ENCODE assay signal across 5 fruit fly cellular contexts in genomic region chr3R:21660054-21660453, dm6.
A peak's percentile ranks its signal among the peaks of the same experiment; 100 is the strongest.
TF ChIP-seq lines count a peak whose summit lies in the region.

No protein-coding gene starts in this region.

- TF ChIP-seq CTCF in whole organism, embryonic (GFP tag; optimal IDR thresholded peaks at IDR 0.05; lab: Kevin White, UChicago): no peak

TF ChIP-seq in whole organism, adult, 20 proteins besides CTCF, POLR2A, EP300 and RAD21:
- TF ChIP-seq Hr96 (GFP tag; optimal IDR thresholded peaks at IDR 0.05; lab: Kevin White, UChicago) (no peak), Mnt (GFP tag; optimal IDR thresholded peaks at IDR 0.05; lab: Kevin White, UChicago) (no peak), pad (GFP tag; optimal IDR thresholded peaks at IDR 0.05; lab: Kevin White, UChicago) (no peak), CG12768 (GFP tag; optimal IDR thresholded peaks at IDR 0.05; lab: Kevin White, UChicago) (no peak), ovo (GFP tag; optimal IDR thresholded peaks at IDR 0.05; lab: Kevin White, UChicago) (no peak), toe (GFP tag; optimal IDR thresholded peaks at IDR 0.05; lab: Kevin White, UChicago) (no peak), CG33017 (tag; optimal IDR thresholded peaks at IDR 0.05; lab: Kevin White, UChicago) (no peak), cnc (optimal IDR thresholded peaks at IDR 0.05; lab: Kevin White, UChicago) (no peak), tj (GFP tag; optimal IDR thresholded peaks at IDR 0.05; lab: Kevin White, UChicago) (peak; percentile 70)

TF ChIP-seq in whole organism, embryonic, 481 proteins besides CTCF, POLR2A, EP300 and RAD21 (continues in another document):
- TF ChIP-seq CG17385 (GFP tag; optimal IDR thresholded peaks at IDR 0.05; lab: Kevin White, UChicago) (peak; percentile 89), CG10366 (GFP tag; IDR thresholded peaks at IDR 0.05; lab: Robert Waterston, UW) (no peak), Xbp1 (GFP tag; optimal IDR thresholded peaks at IDR 0.05; lab: Kevin White, UChicago) (no peak), Fer1 (GFP tag; optimal IDR thresholded peaks at IDR 0.05; lab: Kevin White, UChicago) (no peak), sd (tag; optimal IDR thresholded peaks at IDR 0.05; lab: Kevin White, UChicago) (peak; percentile 54), twi (tag; optimal IDR thresholded peaks at IDR 0.05; lab: Kevin White, UChicago) (peak; percentile 36), CG11723 (GFP tag; optimal IDR thresholded peaks at IDR 0.05; lab: Kevin White, UChicago) (no peak), Tbp (GFP tag; optimal IDR thresholded peaks at IDR 0.05; lab: Kevin White, UChicago) (no peak), CG6254 (GFP tag; optimal IDR thresholded peaks at IDR 0.05; lab: Kevin White, UChicago) (no peak), MTF-1 (GFP tag; optimal IDR thresholded peaks at IDR 0.05; lab: Kevin White, UChicago; ENCODE audit: borderline replicate concordance) (no peak), nom (GFP tag; optimal IDR thresholded peaks at IDR 0.05; lab: Kevin White, UChicago) (no peak), CG34224 (GFP tag; IDR thresholded peaks at IDR 0.05; lab: Robert Waterston, UW; ENCODE audit: partially characterized antibody) (no peak), h (optimal IDR thresholded peaks at IDR 0.05; lab: Kevin White, UChicago) (no peak), CG10565 (GFP tag; optimal IDR thresholded peaks at IDR 0.05; lab: Kevin White, UChicago) (no peak), Myb (GFP tag; optimal IDR thresholded peaks at IDR 0.05; lab: Kevin White, UChicago) (no peak), Scr (GFP tag; IDR thresholded peaks at IDR 0.05; lab: Robert Waterston, UW; ENCODE audit: partially characterized antibody) (no peak), CG15696 (tag; optimal IDR thresholded peaks at IDR 0.05; lab: Kevin White, UChicago) (no peak), jigr1 (GFP tag; IDR thresholded peaks at IDR 0.05; lab: Robert Waterston, UW) (no peak), CG13624 (GFP tag; optimal IDR thresholded peaks at IDR 0.05; lab: Kevin White, UChicago) (no peak), MESR4 (GFP tag; optimal IDR thresholded peaks at IDR 0.05; lab: Kevin White, UChicago) (peak; percentile 58), CG18619 (GFP tag; optimal IDR thresholded peaks at IDR 0.05; lab: Kevin White, UChicago) (no peak)

TF ChIP-seq in whole organism, prepupa, 60 proteins besides CTCF, POLR2A, EP300 and RAD21:
- peak; percentile 37 for TF ChIP-seq Eip78C (GFP tag; lab: Kevin White, UChicago)
- TF ChIP-seq Ets96B (tag; optimal IDR thresholded peaks at IDR 0.05; lab: Kevin White, UChicago): no peak
- no peak for TF ChIP-seq CG9139 (GFP tag; optimal IDR thresholded peaks at IDR 0.05; lab: Kevin White, UChicago)

TF ChIP-seq in whole organism, pupa, 21 proteins besides CTCF, POLR2A, EP300 and RAD21:
- TF ChIP-seq CG10348 (GFP tag; IDR thresholded peaks at IDR 0.05; lab: Robert Waterston, UW): no peak
- no peak for TF ChIP-seq Pif1A (GFP tag; optimal IDR thresholded peaks at IDR 0.05; lab: Kevin White, UChicago)
- peak; percentile 5 for TF ChIP-seq CG13204 (GFP tag; optimal IDR thresholded peaks at IDR 0.05; lab: Kevin White, UChicago)
- TF ChIP-seq Pif1B (GFP tag; optimal IDR thresholded peaks at IDR 0.05; lab: Kevin White, UChicago): no peak
- TF ChIP-seq EcR (GFP tag; optimal IDR thresholded peaks at IDR 0.05; lab: Kevin White, UChicago): no peak
- no peak for TF ChIP-seq CG4496 (GFP tag; IDR thresholded peaks at IDR 0.05; lab: Robert Waterston, UW)
- TF ChIP-seq CG12605 (GFP tag; IDR thresholded peaks at IDR 0.05; lab: Robert Waterston, UW): no peak
- TF ChIP-seq CG8301 (tag; optimal IDR thresholded peaks at IDR 0.05; lab: Kevin White, UChicago): no peak
- TF ChIP-seq CG34367 (tag; optimal IDR thresholded peaks at IDR 0.05; lab: Kevin White, UChicago): no peak

TF ChIP-seq in whole organism, wandering third instar larva, 38 proteins besides CTCF, POLR2A, EP300 and RAD21:
- no peak for TF ChIP-seq foxo (GFP tag; optimal IDR thresholded peaks at IDR 0.05; lab: Kevin White, UChicago)
- TF ChIP-seq Dif (GFP tag; optimal IDR thresholded peaks at IDR 0.05; lab: Kevin White, UChicago; ENCODE audit: partially characterized antibody): no peak
- TF ChIP-seq GATAd (GFP tag; optimal IDR thresholded peaks at IDR 0.05; lab: Kevin White, UChicago): no peak
- TF ChIP-seq pan (optimal IDR thresholded peaks at IDR 0.05; lab: Kevin White, UChicago): no peak
- TF ChIP-seq h (GFP tag; optimal IDR thresholded peaks at IDR 0.05; lab: Kevin White, UChicago): peak; percentile 36
